Fruit fly (Drosophila melanogaster): ENCODE results near the gene CG15385.

Gene CG15385

DNA sequence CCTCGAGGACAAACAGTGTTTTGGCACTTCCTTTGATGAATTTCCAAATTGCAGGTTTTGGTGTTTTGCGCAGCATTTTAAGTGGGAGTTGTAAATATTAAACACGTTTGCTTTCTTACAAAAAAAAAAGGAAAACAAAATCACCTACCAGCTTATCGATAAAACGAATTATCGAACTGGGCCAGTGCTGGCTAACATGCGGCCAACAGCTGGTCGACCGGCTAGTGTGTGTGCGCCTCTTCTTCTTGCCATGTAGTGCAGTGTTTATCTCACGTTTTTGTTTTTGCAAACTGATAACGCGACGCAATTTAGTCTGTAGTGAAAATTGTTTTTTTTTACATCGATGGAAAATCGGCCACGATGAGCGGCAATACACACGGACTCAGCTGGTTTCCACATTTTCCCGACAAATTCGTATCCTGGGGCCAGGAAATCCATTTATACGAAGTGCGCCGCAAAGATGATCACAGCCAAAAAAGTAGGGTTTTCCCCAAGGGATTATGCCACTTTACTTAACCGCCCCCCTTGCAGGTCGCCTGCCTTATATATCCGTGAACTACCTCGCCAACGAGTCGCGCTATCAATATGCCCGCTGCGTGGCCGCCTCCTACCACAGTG is 4.8 kb upstream of the CG15385 start, which contains the start of the genes CG15386, CG42371 and mio (continued):
- TF ChIP-seq disco-r (GFP tag; optimal IDR thresholded peaks at IDR 0.05) (no peak), hb (GFP tag; IDR thresholded peaks at IDR 0.05; ENCODE audit: partially characterized antibody) (no peak), CG13123 (GFP tag; optimal IDR thresholded peaks at IDR 0.05) (no peak), Ptx1 (GFP tag; IDR thresholded peaks at IDR 0.05) (no peak), Lpt (GFP tag; optimal IDR thresholded peaks at IDR 0.05) (no peak), sd (tag; optimal IDR thresholded peaks at IDR 0.05) (no peak), ftz-f1 (GFP tag; optimal IDR thresholded peaks at IDR 0.05) (no peak), CG9797 (GFP tag; optimal IDR thresholded peaks at IDR 0.05) (peak; percentile 18), CG32767 (GFP tag; IDR thresholded peaks at IDR 0.05) (no peak), dmrt99B (tag; optimal IDR thresholded peaks at IDR 0.05) (no peak), ara (GFP tag; IDR thresholded peaks at IDR 0.05) (no peak), pho (GFP tag; optimal IDR thresholded peaks at IDR 0.05) (no peak), da (GFP tag; optimal IDR thresholded peaks at IDR 0.05) (no peak), grn (GFP tag; optimal IDR thresholded peaks at IDR 0.05) (no peak), Pdp1 (GFP tag; optimal IDR thresholded peaks at IDR 0.05) (peak in 1 of 2 experiments; percentile 68), tgo (GFP tag; IDR thresholded peaks at IDR 0.05) (no peak), CG31365 (tag; optimal IDR thresholded peaks at IDR 0.05) (no peak), H15 (GFP tag; IDR thresholded peaks at IDR 0.05) (no peak), NK7.1 (GFP tag; optimal IDR thresholded peaks at IDR 0.05) (no peak), CG8924 (tag; optimal IDR thresholded peaks at IDR 0.05) (no peak), vvl (GFP tag; IDR thresholded peaks at IDR 0.05) (no peak), row (GFP tag; IDR thresholded peaks at IDR 0.05) (peak; percentile 14; the same call in 1 of the 3 replicates), CG17612 (GFP tag; IDR thresholded peaks at IDR 0.05) (no peak), Six4 (GFP tag; optimal IDR thresholded peaks at IDR 0.05) (no peak), hkb (optimal IDR thresholded peaks at IDR 0.05) (no peak), hkb (GFP tag; IDR thresholded peaks at IDR 0.05) (peak; percentile 43; the same call in 1 of the 2 replicates), CG34224 (GFP tag; IDR thresholded peaks at IDR 0.05; ENCODE audit: partially characterized antibody) (peak; percentile 63; the same call in 2 of the 3 replicates), CG11398 (GFP tag; optimal IDR thresholded peaks at IDR 0.05) (no peak), ERR (GFP tag; optimal IDR thresholded peaks at IDR 0.05) (no peak), dm (GFP tag; optimal IDR thresholded peaks at IDR 0.05) (peak; percentile 72), odd (GFP tag; optimal IDR thresholded peaks at IDR 0.05) (no peak), CG17328 (GFP tag; IDR thresholded peaks at IDR 0.05) (no peak), chinmo (GFP tag; IDR thresholded peaks at IDR 0.05; ENCODE audit: partially characterized antibody) (peak; percentile 93), Atf-2 (GFP tag; optimal IDR thresholded peaks at IDR 0.05) (no peak), CG12155 (GFP tag; optimal IDR thresholded peaks at IDR 0.05) (peak; percentile 10), kah (GFP tag; optimal IDR thresholded peaks at IDR 0.05) (no peak), cg (GFP tag; optimal IDR thresholded peaks at IDR 0.05) (peak; percentile 71), fd102C (GFP tag; optimal IDR thresholded peaks at IDR 0.05) (no peak), cato (GFP tag; optimal IDR thresholded peaks at IDR 0.05; ENCODE audit: borderline replicate concordance) (no peak), Dbx (GFP tag; IDR thresholded peaks at IDR 0.05) (no peak), CG2889 (GFP tag; IDR thresholded peaks at IDR 0.05) (no peak), MBD-R2 (GFP tag; IDR thresholded peaks at IDR 0.05) (peak; percentile 98), prd (optimal IDR thresholded peaks at IDR 0.05) (no peak), prd (GFP tag; IDR thresholded peaks at IDR 0.05) (0 out of 3 replicates have a peak, but pooled peaks have one; percentile 29), Elba2 (GFP tag; optimal IDR thresholded peaks at IDR 0.05) (no peak), CG8388 (GFP tag; optimal IDR thresholded peaks at IDR 0.05) (no peak), sima (GFP tag; optimal IDR thresholded peaks at IDR 0.05) (no peak), mirr (GFP tag; optimal IDR thresholded peaks at IDR 0.05) (peak; percentile 47), CG8944 (GFP tag; optimal IDR thresholded peaks at IDR 0.05) (no peak), D19B (GFP tag; optimal IDR thresholded peaks at IDR 0.05) (no peak), ssp (GFP tag; IDR thresholded peaks at IDR 0.05) (no peak), aop (GFP tag; IDR thresholded peaks at IDR 0.05) (no peak)
